Worm (Caenorhabditis elegans) whole organism, young adult: ENCODE results near the gene C14C11.7.

Experiments used
- B0336.3 ChIP-seq: fragments of 200-800 bp; sonication (Bioruptor generic); IDR thresholded peaks from 2 replicates; pipeline ENCODE4 v1.3.6; 2022; ENCODE audit warnings: missing genetic modification characterization, missing compliant biosample characterization
- F22D6.2 ChIP-seq: sonication (generic microtip); optimal IDR thresholded peaks from 2 replicates; lab custom pipeline; 2016; ENCODE audit warnings: mild to moderate bottlenecking, missing genetic modification characterization, missing compliant biosample characterization
- F33H1.4 ChIP-seq: fragments of 200-800 bp; sonication (Bioruptor generic); IDR thresholded peaks from 2 replicates; pipeline ENCODE4 v1.3.6; 2022; ENCODE audit warnings: missing genetic modification reagents, missing genetic modification characterization, missing compliant biosample characterization
- F39B2.1 ChIP-seq: fragments of 200-800 bp; sonication (Bioruptor generic); IDR thresholded peaks from 2 replicates; pipeline ENCODE4 v1.3.6; 2022; ENCODE audit warnings: missing genetic modification reagents, missing genetic modification characterization, missing compliant biosample characterization
- Y56A3A.18 ChIP-seq: fragments of 200-800 bp; sonication (Bioruptor generic); IDR thresholded peaks from 2 replicates; pipeline ENCODE4 v1.3.6; 2022; ENCODE audit warnings: missing genetic modification reagents, missing genetic modification characterization, missing compliant biosample characterization
- Y67H2A.10 ChIP-seq: fragments of 200-800 bp; sonication (Bioruptor generic); conservative IDR thresholded peaks from 2 replicates; pipeline ENCODE4 v1.3.6; 2022; ENCODE audit warnings: missing genetic modification reagents, missing genetic modification characterization, missing compliant biosample characterization
- attf-3 ChIP-seq: fragments of 200-800 bp; sonication (Bioruptor generic); conservative IDR thresholded peaks from 2 replicates; pipeline ENCODE4 v1.3.6; 2022; ENCODE audit warnings: missing genetic modification reagents, missing genetic modification characterization, missing compliant biosample characterization
- attf-6 ChIP-seq: fragments of 200-800 bp; sonication (Bioruptor generic); IDR thresholded peaks from 2 replicates; pipeline ENCODE4 v1.3.6; 2022; ENCODE audit warnings: missing genetic modification reagents, missing genetic modification characterization, missing compliant biosample characterization
- cebp-1 ChIP-seq, 2 experiments: fragments of 200-800 bp in 1 of 2; sonication (Bioruptor generic) in 1 of 2; sonication (generic microtip) in 1 of 2; IDR thresholded peaks in 1 of 2; optimal IDR thresholded peaks in 1 of 2; 2 replicates each; pipeline versions ENCODE4 v1.3.6 to Lab custom; 2017 to 2022; ENCODE audit warnings: missing compliant biosample characterization in 2 of 2, missing genetic modification characterization in 2 of 2, mild to moderate bottlenecking in 1 of 2, missing genetic modification reagents in 1 of 2, moderate library complexity in 1 of 2
- ceh-100 ChIP-seq: fragments of 200-800 bp; sonication (Bioruptor generic); IDR thresholded peaks from 2 replicates; pipeline ENCODE4 v1.3.6; 2022; ENCODE audit warnings: missing genetic modification reagents, missing genetic modification characterization, missing compliant biosample characterization
- ceh-58 ChIP-seq: fragments of 200-800 bp; sonication (Bioruptor generic); IDR thresholded peaks from 2 replicates; pipeline ENCODE4 v1.3.6; 2022; ENCODE audit warnings: missing genetic modification characterization, missing compliant biosample characterization
- ceh-91 ChIP-seq: fragments of 200-800 bp; sonication (Bioruptor generic); IDR thresholded peaks from 2 replicates; pipeline ENCODE4 v1.3.6; 2022; ENCODE audit warnings: missing genetic modification reagents, missing genetic modification characterization, missing compliant biosample characterization
- dpl-1 ChIP-seq: fragments of 150-350 bp; optimal IDR thresholded peaks from 2 replicates; lab custom pipeline; 2014; ENCODE audit warnings: missing biosample characterization, missing genetic modification reagents, missing genetic modification characterization
- efl-1 ChIP-seq: fragments of 150-350 bp; optimal IDR thresholded peaks from 2 replicates; lab custom pipeline; 2014; ENCODE audit warnings: missing biosample characterization, missing genetic modification reagents, missing genetic modification characterization
- egl-18 ChIP-seq: fragments of 200-800 bp; sonication (Bioruptor generic); IDR thresholded peaks from 2 replicates; pipeline ENCODE4 v1.3.6; 2022; ENCODE audit warnings: missing genetic modification reagents, missing genetic modification characterization, missing compliant biosample characterization
- egl-44 ChIP-seq: fragments of 200-800 bp; sonication (Bioruptor generic); IDR thresholded peaks from 2 replicates; pipeline ENCODE4 v1.3.6; 2022; ENCODE audit warnings: missing genetic modification reagents, missing genetic modification characterization, missing compliant biosample characterization
- gei-17 ChIP-seq: fragments of 200-800 bp; sonication (Bioruptor generic); optimal IDR thresholded peaks from 2 replicates; lab custom pipeline; 2018; ENCODE audit warnings: mild to moderate bottlenecking, missing genetic modification characterization, missing compliant biosample characterization
- hmg-20 ChIP-seq: fragments of 200-800 bp; sonication (Bioruptor generic); IDR thresholded peaks from 2 replicates; pipeline ENCODE4 v1.3.6; 2022; ENCODE audit warnings: missing genetic modification reagents, missing genetic modification characterization, missing compliant biosample characterization
- lsl-1 ChIP-seq: fragments of 200-800 bp; sonication (Bioruptor generic); optimal IDR thresholded peaks from 2 replicates; lab custom pipeline; 2018; ENCODE audit warnings: mild to moderate bottlenecking, missing genetic modification characterization, moderate library complexity, missing compliant biosample characterization
- madf-10 ChIP-seq: sonication (generic microtip); optimal IDR thresholded peaks from 2 replicates; lab custom pipeline; 2016; ENCODE audit warnings: mild to moderate bottlenecking, missing genetic modification characterization, missing compliant biosample characterization
- madf-6 ChIP-seq: fragments of 200-800 bp; sonication (Bioruptor generic); IDR thresholded peaks from 2 replicates; pipeline ENCODE4 v1.3.6; 2022; ENCODE audit warnings: missing genetic modification reagents, missing genetic modification characterization, missing compliant biosample characterization
- madf-8 ChIP-seq: fragments of 200-800 bp; sonication (Bioruptor generic); conservative IDR thresholded peaks from 2 replicates; pipeline ENCODE4 v1.3.6; 2022; ENCODE audit warnings: missing genetic modification reagents, missing genetic modification characterization, missing compliant biosample characterization
- mxl-1 ChIP-seq: sonication (generic microtip); optimal IDR thresholded peaks from 2 replicates; lab custom pipeline; 2016; ENCODE audit warnings: missing genetic modification characterization, missing compliant biosample characterization
- nfya-1 ChIP-seq: sonication (generic microtip); optimal IDR thresholded peaks from 2 replicates; lab custom pipeline; 2017; ENCODE audit warnings: antibody characterized with exemption, missing compliant biosample characterization, missing genetic modification characterization, borderline replicate concordance; ENCODE audit not compliant: insufficient read depth
- nhr-80 ChIP-seq: sonication (generic microtip); optimal IDR thresholded peaks from 2 replicates; lab custom pipeline; 2016; ENCODE audit warnings: missing genetic modification characterization, missing compliant biosample characterization
- nhr-90 ChIP-seq: sonication (generic microtip); optimal IDR thresholded peaks from 2 replicates; lab custom pipeline; 2016; ENCODE audit warnings: missing genotype, mild to moderate bottlenecking, missing genetic modification characterization, missing compliant biosample characterization
- rec-8 ChIP-seq, 2 experiments: sonication (generic microtip); optimal IDR thresholded peaks; 2 replicates each; lab custom pipeline; 2016; ENCODE audit warnings: mild to moderate bottlenecking in 2 of 2, missing genetic modification characterization in 2 of 2, missing genetic modification reagents in 2 of 2, missing genotype in 2 of 2, missing biosample characterization in 1 of 2, missing compliant biosample characterization in 1 of 2, moderate library complexity in 1 of 2
- rpc-1 ChIP-seq, 2 experiments: fragments of 150-350 bp in 1 of 2; sonication (generic microtip) in 1 of 2; optimal IDR thresholded peaks; 2 replicates each; lab custom pipeline; 2014 to 2018; ENCODE audit warnings: missing biosample characterization in 1 of 2, missing genetic modification characterization in 1 of 2, missing genetic modification reagents in 1 of 2, missing genotype in 1 of 2
- snpc-1.3 ChIP-seq: sonication (generic microtip); optimal IDR thresholded peaks from 2 replicates; lab custom pipeline; 2017; ENCODE audit warnings: missing genetic modification characterization, mild to moderate bottlenecking, missing compliant biosample characterization, antibody characterized with exemption, moderate library complexity, missing genotype, missing genetic modification reagents; ENCODE audit not compliant: insufficient read depth
- sptf-2 ChIP-seq: fragments of 200-800 bp; sonication (Bioruptor generic); optimal IDR thresholded peaks from 2 replicates; lab custom pipeline; 2018; ENCODE audit warnings: mild to moderate bottlenecking, missing genetic modification characterization, missing compliant biosample characterization
- unc-130 ChIP-seq: sonication (generic microtip); optimal IDR thresholded peaks from 2 replicates; lab custom pipeline; 2016; ENCODE audit warnings: missing genetic modification reagents, missing genetic modification characterization, missing compliant biosample characterization
- xnd-1 ChIP-seq: sonication (generic microtip); optimal IDR thresholded peaks from 2 replicates; lab custom pipeline; 2016; ENCODE audit warnings: missing genotype, missing genetic modification reagents, missing genetic modification characterization, missing compliant biosample characterization
- ztf-25 ChIP-seq: fragments of 200-800 bp; sonication (Bioruptor generic); IDR thresholded peaks from 2 replicates; pipeline ENCODE4 v1.3.6; 2022; ENCODE audit warnings: missing genetic modification reagents, missing genetic modification characterization, missing compliant biosample characterization
- ztf-28 ChIP-seq: fragments of 200-800 bp; sonication (Bioruptor generic); IDR thresholded peaks from 2 replicates; pipeline ENCODE4 v1.3.6; 2022; ENCODE audit warnings: missing genetic modification reagents, missing genetic modification characterization, missing compliant biosample characterization

C14C11.7 gene

ce11 chrV:5666036-5666729 lies at the start of gene C14C11.7:
Gene C14C11.7, minus strand, starts transcription at chrV:5666086.
- TF ChIP-seq madf-6 (peak; percentile 82), F33H1.4 (GFP tag; lab: Robert Waterston, UW) (peak; percentile 81), F39B2.1 (GFP tag; lab: Robert Waterston, UW) (no peak), gei-17 (GFP tag; lab: Kevin White, UChicago) (no peak), efl-1 (GFP tag; lab: Kevin White, UChicago) (peak; percentile 50), madf-10 (tag; lab: Kevin White, UChicago) (no peak), xnd-1 (tag; lab: Kevin White, UChicago) (peak; percentile 63), madf-8 (GFP tag; lab: Robert Waterston, UW) (peak; percentile 35; the same call in 1 of the 2 replicates), lsl-1 (peak; percentile 83)

- TF ChIP-seq B0336.3 (GFP tag; lab: Robert Waterston, UW) (no peak), ztf-25 (GFP tag; lab: Robert Waterston, UW) (no peak)
These were observed 47.6 kb upstream of the C14C11.7 start for ce11 chrV:5713510-5713909.

- TF ChIP-seq B0336.3 (GFP tag; lab: Robert Waterston, UW) (0 out of 2 replicates have a peak, but pooled peaks have one; percentile 17), egl-44 (GFP tag; lab: Robert Waterston, UW) (no peak), nhr-80 (tag; lab: Kevin White, UChicago) (peak; percentile 78), rec-8 (tag; optimal IDR thresholded peaks at IDR 0.05; lab: Kevin White, UChicago) (no peak), cebp-1 (GFP tag; IDR thresholded peaks at IDR 0.05; lab: Robert Waterston, UW) (no peak), cebp-1 (tag; optimal IDR thresholded peaks at IDR 0.05; lab: Kevin White, UChicago) (peak; percentile 14)
- TF ChIP-seq, all 124 proteins: peak for 3
These were observed 46.8 kb upstream of the C14C11.7 start, which contains the start of gene gcst-1 for ce11 chrV:5712652-5713051. Gene gcst-1, plus strand, starts transcription at chrV:5712928.

ce11 chrV:5712189-5712588 lies 46.3 kb upstream of the C14C11.7 start:
- TF ChIP-seq attf-6 (GFP tag; lab: Robert Waterston, UW) (no peak), attf-3 (GFP tag; lab: Robert Waterston, UW) (peak; percentile 70)
- TF ChIP-seq, all 124 proteins: peak for 1

- TF ChIP-seq nfya-1 (tag; lab: Kevin White, UChicago) (no peak), attf-3 (GFP tag; lab: Robert Waterston, UW) (no peak), ztf-25 (GFP tag; lab: Robert Waterston, UW) (no peak)
These were observed 42.4 kb upstream of the C14C11.7 start for ce11 chrV:5708331-5708730.

ce11 chrV:5705510-5705909 lies 39.6 kb upstream of the C14C11.7 start, which contains the start of gene peli-1:
Gene peli-1, plus strand, starts transcription at chrV:5705810.
- TF ChIP-seq rpc-1 (optimal IDR thresholded peaks at IDR 0.05; lab: Kevin White, UChicago) = no peak
- TF ChIP-seq rpc-1 (tag; optimal IDR thresholded peaks at IDR 0.05; lab: Kevin White, UChicago) = no peak
- no peak for TF ChIP-seq Y67H2A.10 (GFP tag; lab: Robert Waterston, UW)
- no peak for TF ChIP-seq ztf-28 (GFP tag; lab: Robert Waterston, UW)
- TF ChIP-seq ceh-91 = no peak
- TF ChIP-seq gei-17 (GFP tag; lab: Kevin White, UChicago) = no peak
- TF ChIP-seq egl-18 (GFP tag; lab: Robert Waterston, UW) = no peak
- TF ChIP-seq snpc-1.3 (tag; lab: Kevin White, UChicago) = no peak
- no peak for TF ChIP-seq sptf-2 (GFP tag; lab: Kevin White, UChicago)
- TF ChIP-seq xnd-1 (tag; lab: Kevin White, UChicago) = no peak
- TF ChIP-seq ceh-58 (GFP tag; lab: Robert Waterston, UW) = no peak
- no peak for TF ChIP-seq nhr-80 (tag; lab: Kevin White, UChicago)
- TF ChIP-seq dpl-1 (GFP tag; lab: Kevin White, UChicago) = no peak
- no peak for TF ChIP-seq cebp-1 (GFP tag; IDR thresholded peaks at IDR 0.05; lab: Robert Waterston, UW)
- TF ChIP-seq cebp-1 (tag; optimal IDR thresholded peaks at IDR 0.05; lab: Kevin White, UChicago) = no peak
- TF ChIP-seq Y56A3A.18 (GFP tag; lab: Robert Waterston, UW) = no peak
- TF ChIP-seq nhr-90 = no peak
- no peak for TF ChIP-seq ceh-100 (GFP tag; lab: Robert Waterston, UW)
- TF ChIP-seq hmg-20 = no peak
- TF ChIP-seq unc-130 = no peak
- TF ChIP-seq F22D6.2 (tag; lab: Kevin White, UChicago) = no peak
- TF ChIP-seq mxl-1 = no peak
